Fruit fly (Drosophila melanogaster) whole organism, embryonic: ENCODE results near the gene Coq5.
A peak's percentile ranks its signal among the peaks of the same experiment; 100 is the strongest.

Source experiments
- Bdp1 ChIP-seq: fragments of 200-800 bp; sonication (Bioruptor generic); optimal IDR thresholded peaks from 3 replicates; lab custom pipeline; 2016; ENCODE audit warnings: missing biosample characterization, missing genetic modification characterization
- CG10147 ChIP-seq: fragments of 200-800 bp; sonication (Bioruptor generic); optimal IDR thresholded peaks from 2 replicates; lab custom pipeline; 2019; ENCODE audit warnings: missing biosample characterization, mild to moderate bottlenecking, missing genetic modification characterization, moderate library complexity
- CG10565 ChIP-seq: fragments of 200-800 bp; sonication (Bioruptor generic); optimal IDR thresholded peaks from 3 replicates; lab custom pipeline; 2016; ENCODE audit warnings: missing biosample characterization, mild to moderate bottlenecking, missing genetic modification characterization
- CG11085 ChIP-seq: fragments of 200-800 bp; sonication (Bioruptor generic); IDR thresholded peaks from 2 replicates; pipeline ENCODE4 v1.3.6; 2022; ENCODE audit warnings: missing biosample characterization, missing genetic modification characterization
- CG11093 ChIP-seq: fragments of 200-800 bp; sonication (Bioruptor generic); IDR thresholded peaks from 3 replicates; pipeline ENCODE4 v1.3.6; 2022; ENCODE audit warnings: missing biosample characterization, missing genetic modification characterization
- CG11504 ChIP-seq: fragments of 200-800 bp; sonication (Bioruptor generic); optimal IDR thresholded peaks from 3 replicates; lab custom pipeline; 2019; ENCODE audit warnings: missing biosample characterization, mild to moderate bottlenecking, missing genetic modification characterization, moderate library complexity
- CG1233 ChIP-seq: fragments of 200-800 bp; sonication (Bioruptor generic); optimal IDR thresholded peaks from 4 replicates; lab custom pipeline; 2018; ENCODE audit warnings: missing biosample characterization, mild to moderate bottlenecking, missing genetic modification characterization
- CG12659 ChIP-seq: fragments of 200-800 bp; sonication (Bioruptor generic); optimal IDR thresholded peaks from 3 replicates; lab custom pipeline; 2017; ENCODE audit warnings: mild to moderate bottlenecking, missing biosample characterization, missing genetic modification reagents, missing genetic modification characterization
- CG13624 ChIP-seq: fragments of 200-800 bp; sonication (Bioruptor generic); optimal IDR thresholded peaks from 2 replicates; lab custom pipeline; 2016; ENCODE audit warnings: missing biosample characterization, missing genetic modification characterization
- CG1603 ChIP-seq: fragments of 200-800 bp; sonication (Bioruptor generic); optimal IDR thresholded peaks from 2 replicates; lab custom pipeline; 2019; ENCODE audit warnings: missing biosample characterization, mild to moderate bottlenecking, missing genetic modification characterization, moderate library complexity
- CG17385 ChIP-seq: fragments of 200-800 bp; sonication (Bioruptor generic); optimal IDR thresholded peaks from 3 replicates; lab custom pipeline; 2018; ENCODE audit warnings: missing biosample characterization, mild to moderate bottlenecking, missing genetic modification characterization
- CG17802 ChIP-seq: fragments of 200-800 bp; sonication (Bioruptor generic); optimal IDR thresholded peaks from 2 replicates; lab custom pipeline; 2018; ENCODE audit warnings: missing biosample characterization, mild to moderate bottlenecking, missing genetic modification characterization, moderate library complexity
- CG2678 ChIP-seq: fragments of 200-800 bp; sonication (Bioruptor generic); optimal IDR thresholded peaks from 3 replicates; lab custom pipeline; 2019; ENCODE audit warnings: missing biosample characterization, mild to moderate bottlenecking, missing genetic modification characterization, moderate library complexity
- CG32767 ChIP-seq: fragments of 200-800 bp; sonication (Bioruptor generic); IDR thresholded peaks from 2 replicates; pipeline ENCODE4 v1.3.6; 2022; ENCODE audit warnings: missing biosample characterization, missing genetic modification characterization
- CG34376 ChIP-seq: fragments of 200-800 bp; sonication (Bioruptor generic); optimal IDR thresholded peaks from 2 replicates; lab custom pipeline; 2018; ENCODE audit warnings: missing biosample characterization, mild to moderate bottlenecking, missing genetic modification characterization
- CG34422 ChIP-seq: fragments of 200-800 bp; sonication (Bioruptor generic); IDR thresholded peaks from 3 replicates; pipeline ENCODE4 v1.3.6; 2022; ENCODE audit warnings: missing biosample characterization, missing genetic modification characterization
- CG3838 ChIP-seq: fragments of 200-800 bp; sonication (Bioruptor generic); optimal IDR thresholded peaks from 3 replicates; lab custom pipeline; 2016; ENCODE audit warnings: missing biosample characterization, missing genetic modification characterization
- CG7271 ChIP-seq: fragments of 200-800 bp; sonication (Bioruptor generic); optimal IDR thresholded peaks from 2 replicates; lab custom pipeline; 2018; ENCODE audit warnings: missing biosample characterization, mild to moderate bottlenecking, missing genetic modification characterization, moderate library complexity
- CG7839 ChIP-seq: fragments of 200-800 bp; sonication (Bioruptor generic); optimal IDR thresholded peaks from 3 replicates; lab custom pipeline; 2018; ENCODE audit warnings: missing biosample characterization, mild to moderate bottlenecking, missing genetic modification characterization, moderate library complexity
- CG8290 ChIP-seq, 3 experiments: fragments of 200-800 bp; sonication (Bioruptor generic); optimal IDR thresholded peaks; 2 replicates each; lab custom pipeline; 2016 to 2019; ENCODE audit warnings: missing biosample characterization in 3 of 3, missing genetic modification characterization in 3 of 3, mild to moderate bottlenecking in 2 of 3, moderate library complexity in 1 of 3
- CG9215 ChIP-seq: fragments of 200-800 bp; sonication (Bioruptor generic); IDR thresholded peaks from 2 replicates; pipeline ENCODE4 v1.3.6; 2022; ENCODE audit warnings: missing biosample characterization, missing genetic modification characterization
- D19A ChIP-seq: fragments of 200-800 bp; optimal IDR thresholded peaks from 3 replicates; lab custom pipeline; 2019; ENCODE audit warnings: missing biosample characterization, mild to moderate bottlenecking, missing genetic modification characterization, moderate library complexity
- E2f1 ChIP-seq: fragments of 200-800 bp; sonication (Bioruptor generic); IDR thresholded peaks from 2 replicates; pipeline ENCODE4 v1.3.6; 2022; ENCODE audit warnings: missing biosample characterization, missing genetic modification characterization
- Fer2 ChIP-seq: fragments of 200-800 bp; sonication (Bioruptor generic); optimal IDR thresholded peaks from 2 replicates; lab custom pipeline; 2018; ENCODE audit warnings: missing biosample characterization, mild to moderate bottlenecking, missing genetic modification characterization, moderate library complexity
- Gsc ChIP-seq: fragments of 200-800 bp; sonication (Bioruptor generic); IDR thresholded peaks from 2 replicates; pipeline ENCODE4 v1.3.6; 2022; ENCODE audit warnings: missing biosample characterization, missing genetic modification characterization
- Hr51 ChIP-seq, 2 experiments: fragments of 200-800 bp; sonication (Bioruptor generic); optimal IDR thresholded peaks; 2 replicates in 1 of 2; 3 replicates in 1 of 2; lab custom pipeline; 2016 to 2018; ENCODE audit warnings: missing biosample characterization in 2 of 2, missing genetic modification characterization in 2 of 2, mild to moderate bottlenecking in 1 of 2, moderate library complexity in 1 of 2
- Nf-YC ChIP-seq: fragments of 200-800 bp; optimal IDR thresholded peaks from 3 replicates; lab custom pipeline; 2019; ENCODE audit warnings: missing biosample characterization, mild to moderate bottlenecking, missing genetic modification characterization, moderate library complexity
- Ptx1 ChIP-seq: fragments of 200-800 bp; sonication (Bioruptor generic); IDR thresholded peaks from 2 replicates; pipeline ENCODE4 v1.3.6; 2022; ENCODE audit warnings: missing biosample characterization, missing genetic modification characterization
- Ravus ChIP-seq: fragments of 200-800 bp; sonication (Bioruptor generic); IDR thresholded peaks from 2 replicates; pipeline ENCODE4 v1.3.6; 2022; ENCODE audit warnings: missing biosample characterization, missing genetic modification characterization
- Sox102F ChIP-seq: fragments of 200-800 bp; sonication (Bioruptor generic); optimal IDR thresholded peaks from 2 replicates; lab custom pipeline; 2018; ENCODE audit warnings: missing biosample characterization, mild to moderate bottlenecking, missing genetic modification characterization, moderate library complexity
- Trl ChIP-seq, 3 experiments: fragments of >200 bp in 2 of 3; fragments of 200-800 bp in 1 of 3; sonication (Bioruptor generic) in 1 of 3; optimal IDR thresholded peaks; 2 replicates in 1 of 3; 3 replicates in 2 of 3; lab custom pipeline; 2016 to 2017; ENCODE audit warnings: missing biosample characterization in 1 of 3, missing genetic modification characterization in 1 of 3
- YL-1 ChIP-seq: fragments of 200-800 bp; sonication (Bioruptor generic); optimal IDR thresholded peaks from 3 replicates; lab custom pipeline; 2017; ENCODE audit warnings: missing biosample characterization, mild to moderate bottlenecking, missing genetic modification characterization
- abd-A ChIP-seq: fragments of 200-800 bp; sonication (Bioruptor generic); optimal IDR thresholded peaks from 3 replicates; lab custom pipeline; 2019; ENCODE audit warnings: missing biosample characterization, mild to moderate bottlenecking, missing genetic modification characterization, moderate library complexity
- amos ChIP-seq: fragments of 200-800 bp; sonication (Bioruptor generic); IDR thresholded peaks from 2 replicates; pipeline ENCODE4 v1.3.6; 2022; ENCODE audit warnings: missing biosample characterization, missing genetic modification characterization; ENCODE audit not compliant: partially characterized antibody
- ash1 ChIP-seq: fragments of 200-800 bp; sonication (Bioruptor generic); optimal IDR thresholded peaks from 2 replicates; lab custom pipeline; 2018; ENCODE audit warnings: missing biosample characterization, mild to moderate bottlenecking, missing genetic modification characterization
- ato ChIP-seq: fragments of 200-800 bp; sonication (Bioruptor generic); IDR thresholded peaks from 2 replicates; pipeline ENCODE4 v1.3.6; 2022; ENCODE audit warnings: missing biosample characterization, missing genetic modification characterization; ENCODE audit not compliant: partially characterized antibody
- dmrt11E ChIP-seq: fragments of 200-800 bp; sonication (Bioruptor generic); optimal IDR thresholded peaks from 3 replicates; lab custom pipeline; 2018; ENCODE audit warnings: missing biosample characterization, mild to moderate bottlenecking, missing genetic modification characterization, moderate library complexity
- gem ChIP-seq: fragments of 200-800 bp; sonication (Bioruptor generic); optimal IDR thresholded peaks from 2 replicates; lab custom pipeline; 2019; ENCODE audit warnings: missing biosample characterization, mild to moderate bottlenecking, missing genetic modification characterization, moderate library complexity
- her ChIP-seq: fragments of 200-800 bp; sonication (Bioruptor generic); optimal IDR thresholded peaks from 2 replicates; lab custom pipeline; 2016; ENCODE audit warnings: missing biosample characterization, missing genetic modification characterization
- mam ChIP-seq: fragments of 200-800 bp; sonication (Bioruptor generic); optimal IDR thresholded peaks from 3 replicates; lab custom pipeline; 2016; ENCODE audit warnings: missing biosample characterization, missing genetic modification characterization
- mld ChIP-seq: fragments of 200-800 bp; sonication (Bioruptor generic); IDR thresholded peaks from 3 replicates; pipeline ENCODE4 v1.3.6; 2022; ENCODE audit warnings: missing biosample characterization, missing genetic modification characterization; ENCODE audit not compliant: partially characterized antibody
- pfk ChIP-seq: fragments of 200-800 bp; sonication (Bioruptor generic); optimal IDR thresholded peaks from 2 replicates; lab custom pipeline; 2018; ENCODE audit warnings: missing biosample characterization, mild to moderate bottlenecking, missing genetic modification characterization, moderate library complexity
- rib ChIP-seq: fragments of 200-800 bp; sonication (Bioruptor generic); IDR thresholded peaks from 2 replicates; pipeline ENCODE4 v1.3.6; 2022; ENCODE audit warnings: missing biosample characterization, missing genetic modification characterization
- schlank ChIP-seq: fragments of 200-800 bp; sonication (Bioruptor generic); optimal IDR thresholded peaks from 2 replicates; lab custom pipeline; 2018; ENCODE audit warnings: missing biosample characterization, mild to moderate bottlenecking, missing genetic modification characterization
- sens ChIP-seq: fragments of 200-800 bp; sonication (Bioruptor generic); peaks from one replicate; lab custom pipeline; 2016; ENCODE audit warnings: missing biosample characterization, missing genetic modification characterization
- sima ChIP-seq: fragments of 200-800 bp; sonication (Bioruptor generic); optimal IDR thresholded peaks from 2 replicates; lab custom pipeline; 2016; ENCODE audit warnings: missing biosample characterization, missing genetic modification characterization
- tna ChIP-seq: fragments of 200-800 bp; sonication (Bioruptor generic); IDR thresholded peaks from 2 replicates; pipeline ENCODE4 v1.3.6; 2022; ENCODE audit warnings: missing biosample characterization, missing genetic modification characterization; ENCODE audit not compliant: partially characterized antibody
- toy ChIP-seq: fragments of 200-800 bp; sonication (Bioruptor generic); IDR thresholded peaks from 2 replicates; pipeline ENCODE4 v1.3.6; 2022; ENCODE audit warnings: missing biosample characterization, missing genetic modification characterization
- tx ChIP-seq: fragments of 200-800 bp; sonication (Bioruptor generic); optimal IDR thresholded peaks from 2 replicates; lab custom pipeline; 2016; ENCODE audit warnings: missing biosample characterization, missing genetic modification characterization

Gene Coq5

DNA sequence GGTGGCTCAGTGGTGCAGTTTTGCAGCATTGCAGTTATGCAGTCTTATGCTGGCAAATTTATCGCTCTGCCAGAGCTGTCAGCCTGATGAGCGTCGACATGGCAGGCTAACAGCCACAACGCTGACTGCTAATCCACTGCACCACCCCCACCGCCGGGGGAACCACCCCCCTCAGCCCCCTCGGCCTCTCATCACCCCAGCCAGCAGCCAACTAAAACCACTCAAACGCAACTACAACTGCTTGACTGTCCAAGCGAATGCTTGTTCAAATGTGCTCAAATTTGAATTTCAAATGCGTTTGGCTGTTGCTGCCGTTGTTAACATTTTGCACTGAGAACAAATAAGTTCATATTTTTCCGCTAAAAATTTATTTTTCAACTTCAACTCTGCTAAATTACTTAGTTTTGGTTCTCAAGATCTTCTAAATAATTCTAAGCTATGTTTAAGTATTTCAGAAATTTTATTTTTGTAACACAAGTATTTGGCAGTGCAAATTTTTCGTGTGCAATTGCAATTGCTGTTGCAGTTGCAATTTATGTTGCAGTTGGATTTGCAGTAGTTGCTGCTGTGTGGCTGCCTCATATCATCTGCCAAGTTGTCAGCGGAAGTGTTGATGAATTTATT, 44.1 kb upstream of the Coq5 start (continued):
- TF ChIP-seq CG7839 (tag; lab: Kevin White, UChicago) (peak; percentile 42), tx (GFP tag; lab: Kevin White, UChicago) (no peak), Hr51 (GFP tag; optimal IDR thresholded peaks at IDR 0.05; lab: Kevin White, UChicago) (peak in 1 of 2 experiments; percentile 51), rib (GFP tag; lab: Robert Waterston, UW) (no peak), abd-A (tag; lab: Kevin White, UChicago) (no peak), CG34422 (0 out of 3 replicates have a peak, but pooled peaks have one; percentile 18), sens (GFP tag; lab: Kevin White, UChicago) (peak; percentile 88), Gsc (GFP tag; lab: Robert Waterston, UW) (no peak), CG11093 (GFP tag; lab: Robert Waterston, UW) (no peak), CG1233 (GFP tag; lab: Kevin White, UChicago) (no peak), dmrt11E (tag; lab: Kevin White, UChicago) (no peak), her (GFP tag; lab: Kevin White, UChicago) (no peak), pfk (GFP tag; lab: Kevin White, UChicago) (no peak), CG10147 (GFP tag; lab: Kevin White, UChicago) (no peak), mld (no peak), D19A (tag; lab: Kevin White, UChicago) (no peak), CG34376 (GFP tag; lab: Kevin White, UChicago) (no peak), CG17385 (GFP tag; lab: Kevin White, UChicago) (no peak), Ptx1 (GFP tag; lab: Robert Waterston, UW) (no peak), ash1 (no peak), CG7271 (tag; lab: Kevin White, UChicago) (no peak), mam (no peak), sima (GFP tag; lab: Kevin White, UChicago) (no peak), Sox102F (peak; percentile 60), CG1603 (tag; lab: Kevin White, UChicago) (peak; percentile 3), CG9215 (no peak), amos (GFP tag; lab: Robert Waterston, UW) (no peak), CG11504 (tag; lab: Kevin White, UChicago) (peak; percentile 54), schlank (tag; lab: Kevin White, UChicago) (no peak), toy (GFP tag; lab: Robert Waterston, UW) (no peak), CG12659 (GFP tag; lab: Kevin White, UChicago) (no peak), CG17802 (no peak), CG11085 (GFP tag; lab: Robert Waterston, UW) (no peak), Nf-YC (tag; lab: Kevin White, UChicago) (no peak), tna (GFP tag; lab: Robert Waterston, UW) (no peak), Fer2 (tag; lab: Kevin White, UChicago) (no peak), CG13624 (no peak), CG32767 (GFP tag; lab: Robert Waterston, UW) (no peak), Trl (optimal IDR thresholded peaks at IDR 0.05; lab: Kevin White, UChicago) (no peak), Trl (GFP tag; optimal IDR thresholded peaks at IDR 0.05; lab: Kevin White, UChicago) (no peak), Ravus (no peak), CG10565 (GFP tag; lab: Kevin White, UChicago) (no peak), CG2678 (tag; lab: Kevin White, UChicago) (peak; percentile 14), CG8290 (GFP tag; optimal IDR thresholded peaks at IDR 0.05; lab: Kevin White, UChicago) (no peak), CG8290 (tag; optimal IDR thresholded peaks at IDR 0.05; lab: Kevin White, UChicago) (no peak), gem (tag; lab: Kevin White, UChicago) (peak; percentile 60), ato (GFP tag; lab: Robert Waterston, UW) (no peak), CG3838 (no peak), YL-1 (no peak), Bdp1 (no peak), E2f1 (no peak)
